Worm (Caenorhabditis elegans) whole organism, young adult: ENCODE results near the gene srh-308.

Source experiments
- F23B12.7 ChIP-seq: sonication (generic microtip); optimal IDR thresholded peaks from 2 replicates; lab custom pipeline; 2017; ENCODE audit warnings: missing genetic modification characterization, mild to moderate bottlenecking, missing compliant biosample characterization, antibody characterized with exemption, moderate library complexity; ENCODE audit not compliant: insufficient read depth
- ama-1 ChIP-seq, 3 experiments: fragments of 150-350 bp in 1 of 3; sonication (generic microtip) in 2 of 3; optimal IDR thresholded peaks; 2 replicates each; lab custom pipeline; 2014 to 2018; ENCODE audit warnings: missing biosample characterization in 2 of 3, missing genetic modification characterization in 2 of 3, missing genetic modification reagents in 2 of 3
- athp-1 ChIP-seq: sonication (generic microtip); optimal IDR thresholded peaks from 2 replicates; lab custom pipeline; 2017; ENCODE audit warnings: mild to moderate bottlenecking, missing genetic modification characterization, missing compliant biosample characterization
- attf-6 ChIP-seq: fragments of 200-800 bp; sonication (Bioruptor generic); IDR thresholded peaks from 2 replicates; pipeline ENCODE4 v1.3.6; 2022; ENCODE audit warnings: missing genetic modification reagents, missing genetic modification characterization, missing compliant biosample characterization
- egl-18 ChIP-seq: fragments of 200-800 bp; sonication (Bioruptor generic); IDR thresholded peaks from 2 replicates; pipeline ENCODE4 v1.3.6; 2022; ENCODE audit warnings: missing genetic modification reagents, missing genetic modification characterization, missing compliant biosample characterization
- egl-44 ChIP-seq: fragments of 200-800 bp; sonication (Bioruptor generic); IDR thresholded peaks from 2 replicates; pipeline ENCODE4 v1.3.6; 2022; ENCODE audit warnings: missing genetic modification reagents, missing genetic modification characterization, missing compliant biosample characterization
- nfya-1 ChIP-seq: sonication (generic microtip); optimal IDR thresholded peaks from 2 replicates; lab custom pipeline; 2017; ENCODE audit warnings: antibody characterized with exemption, missing compliant biosample characterization, missing genetic modification characterization, borderline replicate concordance; ENCODE audit not compliant: insufficient read depth
- nhr-27 ChIP-seq: fragments of 200-800 bp; sonication (Bioruptor generic); optimal IDR thresholded peaks from 2 replicates; lab custom pipeline; 2018; ENCODE audit warnings: mild to moderate bottlenecking, missing genetic modification characterization, moderate library complexity, missing compliant biosample characterization
- snpc-1.1 ChIP-seq: sonication (generic microtip); optimal IDR thresholded peaks from 2 replicates; lab custom pipeline; 2017; ENCODE audit warnings: missing genetic modification characterization, mild to moderate bottlenecking, missing compliant biosample characterization, antibody characterized with exemption, moderate library complexity, missing genotype, missing genetic modification reagents; ENCODE audit not compliant: insufficient read depth
- unc-62 ChIP-seq: fragments of 150-350 bp; optimal IDR thresholded peaks from 2 replicates; lab custom pipeline; 2014; ENCODE audit warnings: missing biosample characterization, missing genetic modification reagents, missing genetic modification characterization
- zfh-2 ChIP-seq: fragments of 200-800 bp; sonication (Bioruptor generic); conservative IDR thresholded peaks from 2 replicates; pipeline ENCODE4 v1.3.6; 2022; ENCODE audit warnings: missing genetic modification reagents, missing genetic modification characterization, missing compliant biosample characterization
- zim-3 ChIP-seq: sonication (generic microtip); optimal IDR thresholded peaks from 2 replicates; lab custom pipeline; 2017; ENCODE audit warnings: mild to moderate bottlenecking, missing genetic modification characterization, moderate library complexity, missing compliant biosample characterization

ce11 chrV:13986823-13987222 is 30.6 kb downstream of the srh-308 start:
- no peak for TF ChIP-seq unc-62 (GFP tag; lab: Kevin White, UChicago)
- no peak for TF ChIP-seq athp-1 (tag; lab: Kevin White, UChicago)
- TF ChIP-seq ama-1 (optimal IDR thresholded peaks at IDR 0.05; lab: Kevin White, UChicago), result no peak
- peak in 1 of 2 experiments; percentile 24 for TF ChIP-seq ama-1 (GFP tag; optimal IDR thresholded peaks at IDR 0.05; lab: Kevin White, UChicago)
- TF ChIP-seq F23B12.7 (tag; lab: Kevin White, UChicago), result no peak
- no peak for TF ChIP-seq nhr-27 (tag; lab: Kevin White, UChicago)
- TF ChIP-seq nfya-1 (tag; lab: Kevin White, UChicago), result no peak
- TF ChIP-seq snpc-1.1 (tag; lab: Kevin White, UChicago), result no peak
- no peak for TF ChIP-seq attf-6 (GFP tag; lab: Robert Waterston, UW)
- no peak for TF ChIP-seq zim-3
- no peak for TF ChIP-seq zfh-2
- TF ChIP-seq egl-44 (GFP tag; lab: Robert Waterston, UW), result no peak
- TF ChIP-seq egl-18 (GFP tag; lab: Robert Waterston, UW), result no peak
